Worm (Caenorhabditis elegans) whole organism, mixed stage, embryonic: ENCODE results near the gene ZK218.11.

Experiments used
- M03D4.4 ChIP-seq: sonication (generic microtip); optimal IDR thresholded peaks from 2 replicates; lab custom pipeline; 2017; ENCODE audit warnings: mild to moderate bottlenecking, missing genetic modification characterization, missing compliant biosample characterization
- bed-3 ChIP-seq: fragments of 200-800 bp; sonication (Bioruptor generic); optimal IDR thresholded peaks from 3 replicates; lab custom pipeline; 2018; ENCODE audit warnings: mild to moderate bottlenecking, missing genetic modification characterization, moderate library complexity, missing compliant biosample characterization
- blmp-1 ChIP-seq: fragments of 150-350 bp; optimal IDR thresholded peaks from 2 replicates; lab custom pipeline; 2014; ENCODE audit warnings: missing biosample characterization, missing genetic modification characterization
- ceh-43 ChIP-seq: fragments of 200-800 bp; sonication (Bioruptor generic); optimal IDR thresholded peaks from 2 replicates; lab custom pipeline; 2018; ENCODE audit warnings: mild to moderate bottlenecking, missing genetic modification characterization, moderate library complexity, missing compliant biosample characterization
- ceh-83 ChIP-seq: fragments of 200-800 bp; sonication (Bioruptor generic); optimal IDR thresholded peaks from 2 replicates; lab custom pipeline; 2018; ENCODE audit warnings: mild to moderate bottlenecking, missing genetic modification characterization, missing compliant biosample characterization
- ces-1 ChIP-seq: fragments of 150-350 bp; optimal IDR thresholded peaks from 2 replicates; lab custom pipeline; 2014; ENCODE audit warnings: missing biosample characterization, missing genetic modification reagents, missing genetic modification characterization
- cnd-1 ChIP-seq: fragments of 200-800 bp; sonication (Bioruptor generic); optimal IDR thresholded peaks from 2 replicates; lab custom pipeline; 2018; ENCODE audit warnings: mild to moderate bottlenecking, missing genetic modification characterization, missing compliant biosample characterization
- drap-1 ChIP-seq: fragments of 200-800 bp; sonication (Bioruptor generic); optimal IDR thresholded peaks from 3 replicates; lab custom pipeline; 2018; ENCODE audit warnings: mild to moderate bottlenecking, missing genetic modification characterization, missing compliant biosample characterization
- elt-1 ChIP-seq: sonication (generic microtip); optimal IDR thresholded peaks from 2 replicates; lab custom pipeline; 2017; ENCODE audit warnings: missing genetic modification characterization, mild to moderate bottlenecking, missing compliant biosample characterization, antibody characterized with exemption, moderate library complexity, borderline replicate concordance; ENCODE audit not compliant: insufficient read depth
- elt-3 ChIP-seq: fragments of 150-350 bp; optimal IDR thresholded peaks from 2 replicates; lab custom pipeline; 2014; ENCODE audit warnings: missing biosample characterization, missing genetic modification characterization
- flh-1 ChIP-seq: fragments of 200-800 bp; sonication (Bioruptor generic); optimal IDR thresholded peaks from 2 replicates; lab custom pipeline; 2018; ENCODE audit warnings: mild to moderate bottlenecking, missing genetic modification characterization, moderate library complexity, missing compliant biosample characterization
- hlh-1 ChIP-seq: fragments of 150-350 bp; optimal IDR thresholded peaks from 2 replicates; lab custom pipeline; 2014; ENCODE audit warnings: missing biosample characterization, missing genetic modification reagents, missing genetic modification characterization
- lin-13 ChIP-seq: fragments of 150-350 bp; optimal IDR thresholded peaks from 2 replicates; lab custom pipeline; 2014; ENCODE audit warnings: missing biosample characterization, missing genetic modification characterization
- lin-32 ChIP-seq: fragments of 200-800 bp; sonication (Bioruptor generic); optimal IDR thresholded peaks from 2 replicates; lab custom pipeline; 2018; ENCODE audit warnings: mild to moderate bottlenecking, missing genetic modification characterization, missing compliant biosample characterization
- lsy-2 ChIP-seq: fragments of 150-350 bp; optimal IDR thresholded peaks from 2 replicates; lab custom pipeline; 2014; ENCODE audit warnings: missing biosample characterization, missing genetic modification characterization
- mep-1 ChIP-seq: fragments of 150-350 bp; optimal IDR thresholded peaks from 2 replicates; lab custom pipeline; 2017; ENCODE audit warnings: missing biosample characterization, missing genetic modification reagents, missing genetic modification characterization, inconsistent platforms
- mls-2 ChIP-seq: sonication (generic microtip); optimal IDR thresholded peaks from 2 replicates; lab custom pipeline; 2016; ENCODE audit warnings: mild to moderate bottlenecking, missing genetic modification characterization, moderate library complexity, missing compliant biosample characterization
- nhr-12 ChIP-seq: fragments of 150-350 bp; optimal IDR thresholded peaks from 2 replicates; lab custom pipeline; 2014; ENCODE audit warnings: missing biosample characterization, missing genetic modification characterization
- nhr-2 ChIP-seq: fragments of 150-350 bp; optimal IDR thresholded peaks from 2 replicates; lab custom pipeline; 2014; ENCODE audit warnings: missing biosample characterization, missing genetic modification characterization
- nhr-237 ChIP-seq: fragments of 150-350 bp; optimal IDR thresholded peaks from 2 replicates; lab custom pipeline; 2014; ENCODE audit warnings: missing biosample characterization, missing genetic modification characterization
- nhr-28 ChIP-seq: fragments of 150-350 bp; optimal IDR thresholded peaks from 2 replicates; lab custom pipeline; 2014; ENCODE audit warnings: missing biosample characterization, missing genetic modification characterization
- nhr-76 ChIP-seq: sonication (generic microtip); optimal IDR thresholded peaks from 2 replicates; lab custom pipeline; 2017; ENCODE audit warnings: missing biosample characterization, missing genetic modification characterization
- pha-4 ChIP-seq: fragments of 150-350 bp; optimal IDR thresholded peaks from 2 replicates; lab custom pipeline; 2018; ENCODE audit warnings: missing biosample characterization, missing genetic modification reagents, missing genetic modification characterization
- sem-2 ChIP-seq: fragments of 200-800 bp; sonication (Bioruptor generic); optimal IDR thresholded peaks from 2 replicates; lab custom pipeline; 2018; ENCODE audit warnings: mild to moderate bottlenecking, missing genetic modification characterization, missing compliant biosample characterization
- snpc-4 ChIP-seq: fragments of 150-350 bp; optimal IDR thresholded peaks from 2 replicates; lab custom pipeline; 2014; ENCODE audit warnings: missing biosample characterization, missing genetic modification characterization
- sptf-1 ChIP-seq: sonication (generic microtip); optimal IDR thresholded peaks from 2 replicates; lab custom pipeline; 2017; ENCODE audit warnings: mild to moderate bottlenecking, missing genetic modification characterization, moderate library complexity, missing compliant biosample characterization
- tbx-8 ChIP-seq: fragments of 200-800 bp; sonication (Bioruptor generic); optimal IDR thresholded peaks from 2 replicates; lab custom pipeline; 2018; ENCODE audit warnings: mild to moderate bottlenecking, missing genetic modification characterization, moderate library complexity, missing compliant biosample characterization
- unc-120 ChIP-seq: sonication (generic microtip); optimal IDR thresholded peaks from 2 replicates; lab custom pipeline; 2017; ENCODE audit warnings: missing genetic modification characterization, missing compliant biosample characterization; ENCODE audit not compliant: poor library complexity, severe bottlenecking
- unc-62 ChIP-seq: fragments of 150-350 bp; optimal IDR thresholded peaks from 2 replicates; lab custom pipeline; 2014; ENCODE audit warnings: missing biosample characterization, missing genetic modification reagents, missing genetic modification characterization
- zip-8 ChIP-seq: fragments of 150-350 bp; optimal IDR thresholded peaks from 2 replicates; lab custom pipeline; 2014; ENCODE audit warnings: missing biosample characterization, missing genetic modification characterization
- ztf-11 ChIP-seq: fragments of 150-350 bp; optimal IDR thresholded peaks from 2 replicates; lab custom pipeline; 2014; ENCODE audit warnings: missing biosample characterization, missing genetic modification characterization

Gene ZK218.11

DNA sequence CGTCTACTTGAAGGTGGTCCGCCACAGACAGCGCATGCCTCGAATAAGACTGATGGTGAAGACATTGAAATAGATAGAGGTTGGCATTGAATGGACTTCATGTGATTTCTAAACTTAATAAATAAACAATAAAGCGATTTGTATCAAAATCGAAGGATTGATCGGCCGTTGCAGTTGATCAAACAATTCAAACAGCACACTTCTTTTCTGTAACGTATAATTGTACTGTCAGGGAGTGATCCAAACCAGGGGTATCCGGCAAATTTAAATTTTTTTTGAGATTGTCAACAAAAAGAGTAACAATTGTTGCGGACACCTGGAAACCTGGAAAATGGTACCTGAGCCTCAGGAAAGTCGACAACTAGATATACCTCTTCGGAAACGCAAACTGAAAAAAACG is 3.7 kb downstream of the ZK218.11 start, which contains the start of gene nhr-248:
Gene nhr-248 (minus strand): TSS at position 101 of the 400 bp plus-strand sequence.
- no peak for TF ChIP-seq sem-2 (GFP tag; lab: Kevin White, UChicago)
- TF ChIP-seq nhr-28 (tag; lab: Kevin White, UChicago): no peak
- TF ChIP-seq ceh-83: no peak
- TF ChIP-seq, all 35 proteins: peak for 0

DNA sequence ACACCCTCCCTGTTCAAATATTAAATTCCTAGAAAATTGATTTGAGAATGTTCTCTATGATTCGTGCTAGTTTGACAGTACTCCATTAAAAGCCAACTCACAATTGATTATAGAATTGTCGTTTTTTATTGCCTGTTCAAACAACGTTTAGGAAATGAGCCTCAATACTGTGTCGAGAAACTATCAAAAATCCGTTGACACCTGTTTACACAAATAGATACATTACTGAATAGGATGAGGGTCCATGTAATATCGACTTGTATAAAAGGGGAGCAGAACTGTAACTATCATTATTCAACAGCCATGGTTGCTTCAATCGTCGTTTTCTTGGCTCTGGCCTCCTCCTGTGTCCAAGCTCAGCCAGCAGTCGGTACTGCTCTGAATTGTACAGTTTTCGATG is 7.4 kb downstream of the ZK218.11 start, which contains the start of gene ZK218.5:
Gene ZK218.5 (plus strand): TSS at position 301 of the 400 bp plus-strand sequence.
- TF ChIP-seq lin-13 (no peak), elt-1 (tag; lab: Kevin White, UChicago) (no peak), elt-3 (tag; lab: Kevin White, UChicago) (no peak), ces-1 (GFP tag; lab: Kevin White, UChicago) (no peak), bed-3 (GFP tag; lab: Kevin White, UChicago) (no peak), hlh-1 (tag; lab: Kevin White, UChicago) (no peak), unc-62 (GFP tag; lab: Kevin White, UChicago) (no peak), ztf-11 (tag; lab: Kevin White, UChicago) (no peak), blmp-1 (no peak), tbx-8 (GFP tag; lab: Kevin White, UChicago) (no peak), drap-1 (GFP tag; lab: Kevin White, UChicago) (no peak), mep-1 (tag; lab: Kevin White, UChicago) (no peak), lin-32 (GFP tag; lab: Kevin White, UChicago) (no peak)

DNA sequence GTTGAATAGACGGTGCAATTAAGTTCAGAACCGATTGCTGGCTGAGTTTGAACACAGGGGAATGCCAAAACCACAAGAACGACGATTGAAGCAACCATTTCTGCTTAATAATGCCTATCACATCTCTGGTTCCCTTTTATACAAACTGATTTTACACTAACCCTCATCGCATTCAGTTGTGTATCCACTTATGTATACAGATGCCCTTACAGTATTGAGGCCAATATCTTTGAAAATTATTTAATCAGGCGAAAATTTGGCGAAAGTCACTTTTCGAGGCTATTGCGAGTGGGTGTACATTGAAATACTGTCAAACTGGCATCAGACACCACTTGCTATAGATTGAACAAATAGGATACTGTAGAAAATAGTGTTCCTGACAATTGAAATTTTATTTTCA is 9.5 kb downstream of the ZK218.11 start, which contains the start of the genes ZK218.3 and ZK218.4:
Gene ZK218.3 (minus strand): TSS at position 101 of the 400 bp plus-strand sequence.
Gene ZK218.4 (plus strand): TSS at position 186 of the 400 bp plus-strand sequence.
- TF ChIP-seq nhr-237 (tag; lab: Kevin White, UChicago): no peak
- TF ChIP-seq ces-1 (GFP tag; lab: Kevin White, UChicago): no peak
- TF ChIP-seq M03D4.4 (tag; lab: Kevin White, UChicago): no peak
- TF ChIP-seq snpc-4 (tag; lab: Kevin White, UChicago): no peak
- no peak for TF ChIP-seq mep-1 (tag; lab: Kevin White, UChicago)
- TF ChIP-seq lin-32 (GFP tag; lab: Kevin White, UChicago): no peak
- no peak for TF ChIP-seq mls-2 (tag; lab: Kevin White, UChicago)
- TF ChIP-seq nhr-12 (tag; lab: Kevin White, UChicago): no peak
- TF ChIP-seq elt-3 (tag; lab: Kevin White, UChicago): no peak
- no peak for TF ChIP-seq nhr-76 (tag; lab: Kevin White, UChicago)
- TF ChIP-seq zip-8: no peak
- no peak for TF ChIP-seq hlh-1 (tag; lab: Kevin White, UChicago)
- TF ChIP-seq sptf-1 (tag; lab: Kevin White, UChicago): no peak
- TF ChIP-seq flh-1: no peak
- TF ChIP-seq nhr-2 (tag; lab: Kevin White, UChicago): no peak
- TF ChIP-seq elt-1 (tag; lab: Kevin White, UChicago): no peak
- TF ChIP-seq unc-62 (GFP tag; lab: Kevin White, UChicago): no peak
- TF ChIP-seq bed-3 (GFP tag; lab: Kevin White, UChicago): no peak
- no peak for TF ChIP-seq drap-1 (GFP tag; lab: Kevin White, UChicago)
- TF ChIP-seq, all 35 proteins: peak for 0

DNA sequence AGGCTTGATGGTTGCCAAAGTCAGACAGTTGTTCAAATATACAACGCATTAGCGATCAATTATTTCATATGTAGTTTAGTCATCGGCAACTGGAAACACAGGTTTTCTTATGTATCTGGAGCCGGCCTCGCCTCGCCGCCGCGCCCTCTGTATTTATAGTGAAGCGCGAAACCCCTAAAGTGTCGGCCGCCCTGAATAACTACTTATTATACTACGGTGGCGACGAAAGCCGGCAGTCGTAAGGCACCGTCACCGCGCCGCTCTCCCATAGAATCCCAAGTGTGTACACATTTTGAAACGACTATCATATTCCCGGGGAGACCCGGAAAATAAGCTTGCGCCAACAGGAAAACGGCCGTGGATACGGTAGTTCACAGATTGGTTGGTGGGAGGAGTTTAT is 13.6 kb downstream of the ZK218.11 start:
- no peak for TF ChIP-seq hlh-1 (tag; lab: Kevin White, UChicago)

DNA sequence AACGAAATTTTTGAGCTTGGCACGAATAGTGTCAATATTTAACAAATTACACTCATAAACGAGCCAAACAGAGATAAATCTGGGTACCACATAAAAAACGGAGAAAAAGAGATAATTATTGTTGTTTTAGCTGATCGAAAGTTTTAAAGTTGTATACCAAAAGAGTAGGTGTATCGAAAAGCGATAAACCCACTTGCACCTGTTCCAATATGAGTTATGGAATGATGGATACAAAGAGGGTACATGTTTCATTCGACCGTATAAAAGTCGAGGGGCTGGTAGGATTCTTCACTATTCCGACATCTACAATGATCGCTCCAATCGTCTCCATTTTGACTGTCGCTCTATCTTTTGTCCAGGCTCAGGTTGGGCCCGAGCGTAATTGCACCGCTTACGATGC is 15.9 kb downstream of the ZK218.11 start, which contains the start of gene ZK218.1:
Gene ZK218.1 (plus strand): TSS at position 301 of the 400 bp plus-strand sequence.
- TF ChIP-seq unc-120 (tag; lab: Kevin White, UChicago) (no peak), drap-1 (GFP tag; lab: Kevin White, UChicago) (no peak), ces-1 (GFP tag; lab: Kevin White, UChicago) (no peak), sptf-1 (tag; lab: Kevin White, UChicago) (no peak), blmp-1 (no peak), nhr-237 (tag; lab: Kevin White, UChicago) (no peak), lsy-2 (no peak), mls-2 (tag; lab: Kevin White, UChicago) (no peak), ztf-11 (tag; lab: Kevin White, UChicago) (no peak), ceh-43 (GFP tag; lab: Kevin White, UChicago) (no peak), zip-8 (no peak), cnd-1 (tag; lab: Kevin White, UChicago) (no peak), pha-4 (tag; lab: Kevin White, UChicago) (no peak), M03D4.4 (tag; lab: Kevin White, UChicago) (no peak)
